Fruit fly (Drosophila melanogaster): Measurements from ENCODE around the gene CG11425.

DNA sequence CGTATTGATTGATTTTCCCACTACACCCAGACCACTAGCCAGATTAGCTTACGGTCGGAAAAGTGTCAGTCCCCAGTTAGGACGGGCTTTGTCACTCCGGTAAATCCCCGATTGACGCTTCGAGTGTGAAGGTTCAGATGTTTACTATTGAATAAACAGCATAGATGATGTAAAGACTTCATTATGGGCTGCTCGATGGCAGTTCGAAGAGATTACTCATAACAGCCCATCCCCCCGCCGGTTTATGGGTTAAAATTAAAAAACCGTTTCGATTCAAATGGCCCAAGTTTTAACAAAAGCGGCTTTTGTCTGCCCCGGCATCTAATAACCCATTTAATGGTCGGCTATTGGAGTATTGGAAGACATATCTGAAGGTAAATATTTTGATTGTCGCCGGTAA lies 37.5 kb upstream of the CG11425 start:
- no peak for TF ChIP-seq ems (GFP tag; optimal IDR thresholded peaks at IDR 0.05)
- no peak for TF ChIP-seq Asciz (GFP tag; optimal IDR thresholded peaks at IDR 0.05)
- TF ChIP-seq hth (optimal IDR thresholded peaks at IDR 0.05): no peak
- TF ChIP-seq CG5180 (GFP tag; optimal IDR thresholded peaks at IDR 0.05): no peak
- no peak for TF ChIP-seq Oaz (GFP tag; IDR thresholded peaks at IDR 0.05)
- TF ChIP-seq Oli (tag; optimal IDR thresholded peaks at IDR 0.05): no peak
- TF ChIP-seq shn (GFP tag; optimal IDR thresholded peaks at IDR 0.05): no peak
